Fruit fly (Drosophila melanogaster): Measurements from ENCODE around the gene Elp3.

Gene Elp3

DNA sequence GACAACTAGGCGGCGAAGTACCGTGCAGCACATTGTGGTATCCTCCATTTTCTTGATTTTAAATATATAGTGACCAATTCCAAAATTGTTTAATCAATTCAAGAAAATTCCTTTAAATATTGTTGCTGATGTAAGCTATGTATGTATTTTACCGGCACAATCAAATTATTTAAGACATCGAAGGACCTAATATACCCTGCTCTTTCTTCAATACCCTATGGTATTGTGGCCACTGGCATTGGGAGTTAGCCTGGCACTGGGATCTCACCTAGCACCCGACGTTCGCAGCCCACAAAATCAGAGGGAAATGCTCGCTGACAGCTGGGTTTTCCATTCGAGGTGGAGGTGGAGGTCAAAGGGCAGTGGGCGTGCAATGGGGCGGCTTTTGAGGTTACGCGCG lies 22.4 kb upstream of the Elp3 start:
- no peak for TF ChIP-seq Mio (GFP tag; optimal IDR thresholded peaks at IDR 0.05)
- TF ChIP-seq foxo (GFP tag; optimal IDR thresholded peaks at IDR 0.05): peak in 1 of 2 experiments; percentile 7
- no peak for TF ChIP-seq N (GFP tag; optimal IDR thresholded peaks at IDR 0.05)
- TF ChIP-seq GATAd (GFP tag; optimal IDR thresholded peaks at IDR 0.05): no peak
- no peak for TF ChIP-seq pan (optimal IDR thresholded peaks at IDR 0.05)
- no peak for TF ChIP-seq fru (GFP tag; optimal IDR thresholded peaks at IDR 0.05)
- no peak for TF ChIP-seq psq (GFP tag; optimal IDR thresholded peaks at IDR 0.05)
- TF ChIP-seq Sp1 (GFP tag; optimal IDR thresholded peaks at IDR 0.05): no peak
- no peak for TF ChIP-seq OdsH (GFP tag; optimal IDR thresholded peaks at IDR 0.05)

DNA sequence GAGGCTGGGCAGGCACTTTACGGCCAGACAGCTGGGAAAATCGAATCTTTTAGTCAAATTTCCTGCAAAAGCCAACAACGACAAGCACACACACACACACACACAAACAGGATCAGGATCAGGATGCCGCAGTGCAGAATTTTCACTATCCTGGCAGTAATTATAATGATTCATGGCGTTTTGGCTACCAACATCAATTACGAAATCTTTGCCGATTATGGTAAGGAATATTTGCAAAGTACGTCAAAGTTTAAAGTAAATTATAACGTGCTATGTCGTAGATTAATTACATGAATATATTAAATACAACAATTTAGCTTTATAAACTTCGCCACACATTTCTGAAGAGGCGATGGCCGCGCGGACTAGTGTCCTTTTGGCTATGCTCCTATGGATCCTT lies 10.9 kb upstream of the Elp3 start, which contains the start of the genes CG34177 and CG34178:
TSS of gene CG34177 (plus strand) at position 301 of the 400 bp plus-strand sequence.
TSS of gene CG34178 (plus strand) at position 301 of the 400 bp plus-strand sequence.
- no peak for TF ChIP-seq Hr78 (GFP tag; optimal IDR thresholded peaks at IDR 0.05)
- TF ChIP-seq Hr83 (GFP tag; optimal IDR thresholded peaks at IDR 0.05; ENCODE audit: poor library complexity, severe bottlenecking): no peak
- TF ChIP-seq OdsH (GFP tag; optimal IDR thresholded peaks at IDR 0.05): no peak
- TF ChIP-seq sv (GFP tag; optimal IDR thresholded peaks at IDR 0.05): no peak
- no peak for TF ChIP-seq CG32264 (GFP tag; optimal IDR thresholded peaks at IDR 0.05)
- no peak for TF ChIP-seq N (GFP tag; optimal IDR thresholded peaks at IDR 0.05)
- no peak for TF ChIP-seq Myc (optimal IDR thresholded peaks at IDR 0.05)
- TF ChIP-seq CG9705 (GFP tag; optimal IDR thresholded peaks at IDR 0.05): no peak
- TF ChIP-seq CrebA (GFP tag; optimal IDR thresholded peaks at IDR 0.05; ENCODE audit: borderline replicate concordance): no peak
- no peak for TF ChIP-seq Rel (GFP tag; optimal IDR thresholded peaks at IDR 0.05)
- no peak for TF ChIP-seq Rel (tag; optimal IDR thresholded peaks at IDR 0.05)
- TF ChIP-seq Mio (GFP tag; optimal IDR thresholded peaks at IDR 0.05): no peak

DNA sequence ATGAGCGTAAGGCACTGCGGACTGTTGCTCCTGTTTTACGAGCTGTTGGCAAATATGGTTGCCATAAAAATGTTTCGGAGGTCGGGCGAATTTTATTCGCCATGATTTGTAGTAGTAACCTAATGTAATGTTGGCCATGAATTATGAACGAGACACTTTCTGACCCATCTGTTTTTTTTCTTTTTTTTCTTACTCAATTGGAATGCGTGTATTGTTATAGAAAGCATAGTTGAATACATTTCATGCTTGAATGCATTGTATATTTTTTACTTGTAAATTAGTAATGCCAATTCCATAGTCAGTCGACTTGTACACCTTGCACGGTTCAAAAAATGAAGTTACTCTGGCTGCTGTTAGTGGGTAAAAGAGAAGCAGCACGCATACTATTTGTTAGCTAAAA lies 7.0 kb upstream of the Elp3 start, which contains the start of gene CG43056:
TSS of gene CG43056 (plus strand) at position 301 of the 400 bp plus-strand sequence.
- TF ChIP-seq GATAd (GFP tag; optimal IDR thresholded peaks at IDR 0.05): no peak
- no peak for TF ChIP-seq tai (GFP tag; optimal IDR thresholded peaks at IDR 0.05)
- TF ChIP-seq brk (GFP tag; optimal IDR thresholded peaks at IDR 0.05): no peak
- no peak for TF ChIP-seq Jra (GFP tag; optimal IDR thresholded peaks at IDR 0.05)
- no peak for TF ChIP-seq HLH106 (tag; optimal IDR thresholded peaks at IDR 0.05)
- TF ChIP-seq usp (GFP tag; optimal IDR thresholded peaks at IDR 0.05): no peak
- no peak for TF ChIP-seq fru (GFP tag; optimal IDR thresholded peaks at IDR 0.05)
- no peak for TF ChIP-seq Myc (optimal IDR thresholded peaks at IDR 0.05)

DNA sequence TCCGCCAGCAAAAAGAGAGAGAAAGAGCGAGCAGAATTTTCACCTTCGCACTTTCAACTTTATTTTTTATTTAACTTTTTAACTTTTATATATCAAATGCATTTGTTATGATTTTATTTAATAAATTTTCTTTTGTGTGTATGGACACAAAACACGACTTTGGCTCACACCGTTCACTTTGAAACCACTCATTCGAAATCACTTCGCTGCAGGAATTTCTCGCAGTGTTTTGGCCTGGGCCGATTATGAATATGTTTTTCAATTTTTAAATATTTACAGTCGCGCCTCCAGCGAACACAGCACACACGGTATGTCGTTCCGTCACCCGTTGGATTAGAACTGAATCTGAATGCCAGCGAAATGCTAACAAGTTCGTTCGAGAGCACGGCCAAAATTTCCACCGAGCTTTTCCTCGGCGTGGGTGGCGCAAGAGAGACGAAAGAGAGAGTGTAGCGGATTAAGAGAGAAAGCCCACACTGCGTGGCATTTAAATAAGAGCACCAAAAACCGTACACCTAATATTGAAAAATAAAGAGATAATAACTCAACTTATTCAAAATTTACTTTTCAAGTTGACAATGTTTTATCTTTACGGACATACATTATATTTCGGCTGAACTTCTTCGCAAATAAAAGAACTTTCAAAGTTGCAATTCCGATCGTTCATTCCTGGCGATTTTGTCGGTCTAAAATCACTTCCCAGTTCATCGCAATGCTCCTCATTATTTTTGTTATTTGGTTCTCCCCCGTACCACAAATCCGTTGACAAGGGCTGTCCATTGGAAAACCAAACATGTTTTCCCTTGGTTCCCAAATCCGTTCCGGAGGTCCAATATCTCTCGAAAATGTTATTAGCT lies 3.4 kb upstream of the Elp3 start, which contains the start of gene CG15431:
TSS of gene CG15431 (minus strand) at position 402 of the 857 bp plus-strand sequence.
- TF ChIP-seq brk (GFP tag; optimal IDR thresholded peaks at IDR 0.05) (no peak), Myc (optimal IDR thresholded peaks at IDR 0.05) (no peak), Vsx2 (GFP tag; optimal IDR thresholded peaks at IDR 0.05; ENCODE audit: partially characterized antibody) (no peak), dl (GFP tag; optimal IDR thresholded peaks at IDR 0.05; ENCODE audit: insufficient read depth in 1 of 2, partially characterized antibody in 2 of 2) (no peak)

DNA sequence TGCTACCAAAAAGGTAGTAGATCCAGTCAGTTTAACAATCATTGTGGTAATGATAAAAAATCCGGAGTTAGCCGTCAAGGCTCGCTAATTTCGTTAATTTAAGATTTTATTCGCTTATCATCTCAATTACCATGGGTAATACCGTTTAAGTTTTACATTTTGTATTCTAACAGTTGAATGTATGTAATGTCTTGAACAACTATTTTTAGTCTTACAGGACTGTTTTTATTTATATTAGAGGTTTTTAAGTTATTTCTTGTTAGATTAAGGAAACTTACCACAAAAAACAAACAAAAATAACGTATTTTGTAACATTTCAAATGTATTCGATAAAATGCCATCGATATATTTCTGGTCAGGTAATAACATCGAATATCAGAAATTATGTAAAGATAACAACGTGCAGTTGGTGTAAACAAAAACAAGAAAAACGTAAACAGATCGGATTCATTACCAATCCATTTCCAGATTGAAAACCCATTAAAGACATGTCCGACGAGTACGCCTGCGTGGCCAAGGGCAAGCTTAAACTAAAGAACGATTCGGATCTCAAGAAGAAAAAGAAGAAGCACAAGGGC lies 2.4 kb upstream of the Elp3 start, which contains the start of the genes Sfp24F and CG15432:
TSS of gene Sfp24F (minus strand) at position 51 of the 578 bp plus-strand sequence.
TSS of gene CG15432 (plus strand) at position 311 of the 578 bp plus-strand sequence.
- no peak for TF ChIP-seq Jra (GFP tag; optimal IDR thresholded peaks at IDR 0.05)
- no peak for TF ChIP-seq GATAd (GFP tag; optimal IDR thresholded peaks at IDR 0.05)
- no peak for TF ChIP-seq jim (GFP tag; optimal IDR thresholded peaks at IDR 0.05)
- TF ChIP-seq dl (GFP tag; optimal IDR thresholded peaks at IDR 0.05; ENCODE audit: insufficient read depth in 1 of 2, partially characterized antibody in 2 of 2): no peak
- TF ChIP-seq br (GFP tag; optimal IDR thresholded peaks at IDR 0.05): no peak
- TF ChIP-seq lola (GFP tag; optimal IDR thresholded peaks at IDR 0.05): no peak
- TF ChIP-seq usp (GFP tag; optimal IDR thresholded peaks at IDR 0.05): no peak
- TF ChIP-seq sage (GFP tag; optimal IDR thresholded peaks at IDR 0.05): no peak
- no peak for TF ChIP-seq tai (GFP tag; optimal IDR thresholded peaks at IDR 0.05)
- TF ChIP-seq psq (GFP tag; optimal IDR thresholded peaks at IDR 0.05): no peak
- no peak for TF ChIP-seq CG32264 (GFP tag; optimal IDR thresholded peaks at IDR 0.05)

All from whole organism, wandering third instar larva.